Fruit fly (Drosophila melanogaster): ENCODE data around the gene NTPase.

Gene NTPase

DNA sequence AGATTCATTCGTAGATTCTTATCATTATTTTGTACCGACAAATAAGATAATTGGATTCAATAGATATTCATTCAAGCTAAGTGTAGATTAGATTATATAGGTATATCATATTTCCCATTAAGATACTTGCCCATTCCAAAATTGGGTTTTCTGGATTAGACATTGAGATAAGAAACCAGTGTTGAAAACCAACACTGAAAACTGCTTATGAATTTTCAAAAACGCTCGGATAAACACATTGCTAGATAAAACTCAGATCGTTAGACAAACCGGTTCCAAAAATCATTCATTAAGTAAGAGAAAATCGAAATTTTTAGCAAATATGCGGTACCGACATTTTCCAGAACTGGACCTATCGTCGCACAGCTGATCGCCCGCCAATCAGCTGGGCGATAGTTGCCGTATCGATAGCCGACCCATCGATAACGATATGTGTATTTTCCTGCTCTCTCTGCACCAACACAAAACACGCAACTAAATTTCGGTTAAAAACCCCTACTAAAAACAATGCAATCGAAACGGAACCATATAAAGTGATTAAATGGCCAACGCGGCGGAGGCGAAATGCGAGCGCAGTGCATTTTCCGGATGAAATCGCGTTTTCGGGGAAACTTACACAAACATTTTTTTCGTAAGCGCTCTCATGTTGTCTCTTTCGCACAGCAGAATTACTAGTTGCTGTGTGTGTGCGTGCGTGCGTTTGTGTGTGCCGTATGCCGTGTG lies at the start of gene NTPase, which contains the start of gene lilli (continued):
- no peak for TF ChIP-seq nau (GFP tag; optimal IDR thresholded peaks at IDR 0.05)
- peak; percentile 55 for TF ChIP-seq CG1647 (GFP tag; optimal IDR thresholded peaks at IDR 0.05)
- no peak for TF ChIP-seq CG1024 (GFP tag; IDR thresholded peaks at IDR 0.05)
- peak; percentile 19 for TF ChIP-seq CG11398 (GFP tag; optimal IDR thresholded peaks at IDR 0.05)
- peak; percentile 41 for TF ChIP-seq dmrt11E (tag; optimal IDR thresholded peaks at IDR 0.05)
- peak; percentile 12 for TF ChIP-seq CG1792 (GFP tag; optimal IDR thresholded peaks at IDR 0.05)
- TF ChIP-seq Xbp1 (GFP tag; optimal IDR thresholded peaks at IDR 0.05) = peak; percentile 78
- no peak for TF ChIP-seq sens-2 (GFP tag; IDR thresholded peaks at IDR 0.05)
- no peak for TF ChIP-seq Poxn (GFP tag; IDR thresholded peaks at IDR 0.05)
- no peak for TF ChIP-seq CG12219 (GFP tag; optimal IDR thresholded peaks at IDR 0.05)
- TF ChIP-seq CG4730 (GFP tag; IDR thresholded peaks at IDR 0.05) = no peak
- no peak for TF ChIP-seq CG17912 (GFP tag; optimal IDR thresholded peaks at IDR 0.05)
- no peak for TF ChIP-seq Trl (optimal IDR thresholded peaks at IDR 0.05)
- peak; percentile 85 for TF ChIP-seq Trl (GFP tag; optimal IDR thresholded peaks at IDR 0.05)
- no peak for TF ChIP-seq caup (GFP tag; optimal IDR thresholded peaks at IDR 0.05; ENCODE audit: severe bottlenecking)
- TF ChIP-seq CG9437 (GFP tag; optimal IDR thresholded peaks at IDR 0.05) = peak; percentile 44
- no peak for TF ChIP-seq pan (optimal IDR thresholded peaks at IDR 0.05)
- peak in 1 of 2 experiments; percentile 51 for TF ChIP-seq pan (GFP tag; optimal IDR thresholded peaks at IDR 0.05 in 1 of 2, IDR thresholded peaks at IDR 0.05 in 1 of 2)
- TF ChIP-seq zfh1 (GFP tag; IDR thresholded peaks at IDR 0.05) = peak; percentile 71
- peak; percentile 64 for TF ChIP-seq pb (GFP tag; optimal IDR thresholded peaks at IDR 0.05)
- TF ChIP-seq D (optimal IDR thresholded peaks at IDR 0.05) = peak; percentile 86
- no peak for TF ChIP-seq D (GFP tag; optimal IDR thresholded peaks at IDR 0.05)
- peak; percentile 35 for TF ChIP-seq CG8388 (GFP tag; optimal IDR thresholded peaks at IDR 0.05)
- no peak for TF ChIP-seq Ravus (GFP tag; IDR thresholded peaks at IDR 0.05)
- TF ChIP-seq MTF-1 (GFP tag; optimal IDR thresholded peaks at IDR 0.05; ENCODE audit: borderline replicate concordance) = no peak
- peak; percentile 51 for TF ChIP-seq Atf3 (GFP tag; optimal IDR thresholded peaks at IDR 0.05)
- no peak for TF ChIP-seq eyg (GFP tag; optimal IDR thresholded peaks at IDR 0.05)
- no peak for TF ChIP-seq psq (GFP tag; optimal IDR thresholded peaks at IDR 0.05)
- TF ChIP-seq CG34422 (GFP tag; IDR thresholded peaks at IDR 0.05) = peak; percentile 73; the same call in 2 of the 3 replicates
- peak; percentile 22 for TF ChIP-seq oc (tag; optimal IDR thresholded peaks at IDR 0.05)
- TF ChIP-seq br (optimal IDR thresholded peaks at IDR 0.05) = no peak
- TF ChIP-seq CG18262 (tag; optimal IDR thresholded peaks at IDR 0.05) = peak; percentile 47
- TF ChIP-seq Elba2 (GFP tag; optimal IDR thresholded peaks at IDR 0.05) = peak; percentile 18
- peak; percentile 76 for TF ChIP-seq CG9609 (GFP tag; optimal IDR thresholded peaks at IDR 0.05)
- TF ChIP-seq CG8089 (GFP tag; optimal IDR thresholded peaks at IDR 0.05) = peak; percentile 52
- TF ChIP-seq CG18764 (GFP tag; optimal IDR thresholded peaks at IDR 0.05) = peak; percentile 72
- TF ChIP-seq danr (GFP tag; IDR thresholded peaks at IDR 0.05) = no peak
- TF ChIP-seq vnd (GFP tag; IDR thresholded peaks at IDR 0.05; ENCODE audit: partially characterized antibody) = peak; percentile 90
- no peak for TF ChIP-seq h (optimal IDR thresholded peaks at IDR 0.05)
- peak; percentile 51; the same call in 1 of the 2 replicates for TF ChIP-seq CG11696 (GFP tag; IDR thresholded peaks at IDR 0.05)
- no peak for TF ChIP-seq TFAM (GFP tag; optimal IDR thresholded peaks at IDR 0.05)
- TF ChIP-seq D19B (GFP tag; optimal IDR thresholded peaks at IDR 0.05) = no peak
- peak; percentile 74 for TF ChIP-seq chn (GFP tag; optimal IDR thresholded peaks at IDR 0.05)
- TF ChIP-seq CG6654 (GFP tag; optimal IDR thresholded peaks at IDR 0.05) = no peak
- TF ChIP-seq CG7928 (GFP tag; optimal IDR thresholded peaks at IDR 0.05) = no peak
- TF ChIP-seq Antp (GFP tag; optimal IDR thresholded peaks at IDR 0.05) = peak; percentile 85
- no peak for TF ChIP-seq ac (GFP tag; optimal IDR thresholded peaks at IDR 0.05)
- TF ChIP-seq crp (GFP tag; optimal IDR thresholded peaks at IDR 0.05) = peak; percentile 98 to 99
- TF ChIP-seq CG6813 (GFP tag; optimal IDR thresholded peaks at IDR 0.05) = peak; percentile 10
- TF ChIP-seq CG16863 (GFP tag; optimal IDR thresholded peaks at IDR 0.05) = peak; percentile 59
- no peak for TF ChIP-seq ftz-f1 (GFP tag; optimal IDR thresholded peaks at IDR 0.05)
- peak; percentile 60 for TF ChIP-seq CG2120 (GFP tag; optimal IDR thresholded peaks at IDR 0.05)

Data from whole organism, embryonic.